Worm (Caenorhabditis elegans) whole organism, mixed stage, embryonic: Measurements from ENCODE around the gene rab-7.

Experiments
- M03D4.4 ChIP-seq: sonication (generic microtip); optimal IDR thresholded peaks from 2 replicates; lab custom pipeline; 2017; ENCODE audit warnings: mild to moderate bottlenecking, missing genetic modification characterization, missing compliant biosample characterization
- bed-3 ChIP-seq: fragments of 200-800 bp; sonication (Bioruptor generic); optimal IDR thresholded peaks from 3 replicates; lab custom pipeline; 2018; ENCODE audit warnings: mild to moderate bottlenecking, missing genetic modification characterization, moderate library complexity, missing compliant biosample characterization
- blmp-1 ChIP-seq: fragments of 150-350 bp; optimal IDR thresholded peaks from 2 replicates; lab custom pipeline; 2014; ENCODE audit warnings: missing biosample characterization, missing genetic modification characterization
- ceh-39 ChIP-seq: fragments of 150-350 bp; optimal IDR thresholded peaks from 2 replicates; lab custom pipeline; 2014; ENCODE audit warnings: missing biosample characterization, missing genetic modification characterization
- ceh-43 ChIP-seq: fragments of 200-800 bp; sonication (Bioruptor generic); optimal IDR thresholded peaks from 2 replicates; lab custom pipeline; 2018; ENCODE audit warnings: mild to moderate bottlenecking, missing genetic modification characterization, moderate library complexity, missing compliant biosample characterization
- ceh-83 ChIP-seq: fragments of 200-800 bp; sonication (Bioruptor generic); optimal IDR thresholded peaks from 2 replicates; lab custom pipeline; 2018; ENCODE audit warnings: mild to moderate bottlenecking, missing genetic modification characterization, missing compliant biosample characterization
- ces-1 ChIP-seq: fragments of 150-350 bp; optimal IDR thresholded peaks from 2 replicates; lab custom pipeline; 2014; ENCODE audit warnings: missing biosample characterization, missing genetic modification reagents, missing genetic modification characterization
- cnd-1 ChIP-seq: fragments of 200-800 bp; sonication (Bioruptor generic); optimal IDR thresholded peaks from 2 replicates; lab custom pipeline; 2018; ENCODE audit warnings: mild to moderate bottlenecking, missing genetic modification characterization, missing compliant biosample characterization
- drap-1 ChIP-seq: fragments of 200-800 bp; sonication (Bioruptor generic); optimal IDR thresholded peaks from 3 replicates; lab custom pipeline; 2018; ENCODE audit warnings: mild to moderate bottlenecking, missing genetic modification characterization, missing compliant biosample characterization
- elt-1 ChIP-seq: sonication (generic microtip); optimal IDR thresholded peaks from 2 replicates; lab custom pipeline; 2017; ENCODE audit warnings: missing genetic modification characterization, mild to moderate bottlenecking, missing compliant biosample characterization, antibody characterized with exemption, moderate library complexity, borderline replicate concordance; ENCODE audit not compliant: insufficient read depth
- elt-3 ChIP-seq: fragments of 150-350 bp; optimal IDR thresholded peaks from 2 replicates; lab custom pipeline; 2014; ENCODE audit warnings: missing biosample characterization, missing genetic modification characterization
- flh-1 ChIP-seq: fragments of 200-800 bp; sonication (Bioruptor generic); optimal IDR thresholded peaks from 2 replicates; lab custom pipeline; 2018; ENCODE audit warnings: mild to moderate bottlenecking, missing genetic modification characterization, moderate library complexity, missing compliant biosample characterization
- ham-2 ChIP-seq: fragments of 200-800 bp; sonication (Bioruptor generic); optimal IDR thresholded peaks from 2 replicates; lab custom pipeline; 2018; ENCODE audit warnings: mild to moderate bottlenecking, missing genetic modification characterization, missing compliant biosample characterization
- hlh-1 ChIP-seq: fragments of 150-350 bp; optimal IDR thresholded peaks from 2 replicates; lab custom pipeline; 2014; ENCODE audit warnings: missing biosample characterization, missing genetic modification reagents, missing genetic modification characterization
- lin-13 ChIP-seq: fragments of 150-350 bp; optimal IDR thresholded peaks from 2 replicates; lab custom pipeline; 2014; ENCODE audit warnings: missing biosample characterization, missing genetic modification characterization
- lin-32 ChIP-seq: fragments of 200-800 bp; sonication (Bioruptor generic); optimal IDR thresholded peaks from 2 replicates; lab custom pipeline; 2018; ENCODE audit warnings: mild to moderate bottlenecking, missing genetic modification characterization, missing compliant biosample characterization
- lsy-2 ChIP-seq: fragments of 150-350 bp; optimal IDR thresholded peaks from 2 replicates; lab custom pipeline; 2014; ENCODE audit warnings: missing biosample characterization, missing genetic modification characterization
- mab-5 ChIP-seq: fragments of 150-350 bp; optimal IDR thresholded peaks from 2 replicates; lab custom pipeline; 2014; ENCODE audit warnings: missing biosample characterization, missing genetic modification characterization
- mep-1 ChIP-seq: fragments of 150-350 bp; optimal IDR thresholded peaks from 2 replicates; lab custom pipeline; 2017; ENCODE audit warnings: missing biosample characterization, missing genetic modification reagents, missing genetic modification characterization, inconsistent platforms
- mls-2 ChIP-seq: sonication (generic microtip); optimal IDR thresholded peaks from 2 replicates; lab custom pipeline; 2016; ENCODE audit warnings: mild to moderate bottlenecking, missing genetic modification characterization, moderate library complexity, missing compliant biosample characterization
- nhr-12 ChIP-seq: fragments of 150-350 bp; optimal IDR thresholded peaks from 2 replicates; lab custom pipeline; 2014; ENCODE audit warnings: missing biosample characterization, missing genetic modification characterization
- nhr-2 ChIP-seq: fragments of 150-350 bp; optimal IDR thresholded peaks from 2 replicates; lab custom pipeline; 2014; ENCODE audit warnings: missing biosample characterization, missing genetic modification characterization
- nhr-237 ChIP-seq: fragments of 150-350 bp; optimal IDR thresholded peaks from 2 replicates; lab custom pipeline; 2014; ENCODE audit warnings: missing biosample characterization, missing genetic modification characterization
- nhr-28 ChIP-seq: fragments of 150-350 bp; optimal IDR thresholded peaks from 2 replicates; lab custom pipeline; 2014; ENCODE audit warnings: missing biosample characterization, missing genetic modification characterization
- nhr-76 ChIP-seq: sonication (generic microtip); optimal IDR thresholded peaks from 2 replicates; lab custom pipeline; 2017; ENCODE audit warnings: missing biosample characterization, missing genetic modification characterization
- pha-4 ChIP-seq: fragments of 150-350 bp; optimal IDR thresholded peaks from 2 replicates; lab custom pipeline; 2018; ENCODE audit warnings: missing biosample characterization, missing genetic modification reagents, missing genetic modification characterization
- sem-2 ChIP-seq: fragments of 200-800 bp; sonication (Bioruptor generic); optimal IDR thresholded peaks from 2 replicates; lab custom pipeline; 2018; ENCODE audit warnings: mild to moderate bottlenecking, missing genetic modification characterization, missing compliant biosample characterization
- snpc-4 ChIP-seq: fragments of 150-350 bp; optimal IDR thresholded peaks from 2 replicates; lab custom pipeline; 2014; ENCODE audit warnings: missing biosample characterization, missing genetic modification characterization
- sptf-1 ChIP-seq: sonication (generic microtip); optimal IDR thresholded peaks from 2 replicates; lab custom pipeline; 2017; ENCODE audit warnings: mild to moderate bottlenecking, missing genetic modification characterization, moderate library complexity, missing compliant biosample characterization
- tbx-8 ChIP-seq: fragments of 200-800 bp; sonication (Bioruptor generic); optimal IDR thresholded peaks from 2 replicates; lab custom pipeline; 2018; ENCODE audit warnings: mild to moderate bottlenecking, missing genetic modification characterization, moderate library complexity, missing compliant biosample characterization
- unc-120 ChIP-seq: sonication (generic microtip); optimal IDR thresholded peaks from 2 replicates; lab custom pipeline; 2017; ENCODE audit warnings: missing genetic modification characterization, missing compliant biosample characterization; ENCODE audit not compliant: poor library complexity, severe bottlenecking
- unc-39 ChIP-seq: fragments of 150-350 bp; optimal IDR thresholded peaks from 2 replicates; lab custom pipeline; 2014; ENCODE audit warnings: missing biosample characterization, missing genetic modification characterization
- unc-62 ChIP-seq: fragments of 150-350 bp; optimal IDR thresholded peaks from 2 replicates; lab custom pipeline; 2014; ENCODE audit warnings: missing biosample characterization, missing genetic modification reagents, missing genetic modification characterization
- zip-8 ChIP-seq: fragments of 150-350 bp; optimal IDR thresholded peaks from 2 replicates; lab custom pipeline; 2014; ENCODE audit warnings: missing biosample characterization, missing genetic modification characterization
- ztf-11 ChIP-seq: fragments of 150-350 bp; optimal IDR thresholded peaks from 2 replicates; lab custom pipeline; 2014; ENCODE audit warnings: missing biosample characterization, missing genetic modification characterization

Gene rab-7

DNA sequence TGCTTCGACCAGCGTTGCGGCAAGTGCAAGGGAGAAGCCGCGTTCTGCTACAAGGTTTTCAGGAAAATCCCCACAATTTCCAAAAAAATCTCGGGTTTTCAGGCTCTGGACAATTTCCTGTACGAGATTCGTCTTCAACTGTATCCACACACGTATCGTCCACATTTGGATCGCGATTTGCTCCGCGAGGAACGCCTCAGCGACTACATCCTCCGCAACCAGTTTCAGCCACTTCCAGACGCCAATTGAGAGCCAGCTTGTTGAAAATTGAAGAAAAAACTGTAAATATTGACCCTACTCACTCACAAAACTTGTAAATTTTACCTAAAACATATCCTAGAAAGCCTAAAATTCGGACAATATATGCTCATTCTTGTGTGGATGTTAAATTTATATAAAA, 1.9 kb downstream of the rab-7 start:
- TF ChIP-seq nhr-2 (tag; lab: Kevin White, UChicago) = no peak
- no peak for TF ChIP-seq nhr-237
- no peak for TF ChIP-seq mab-5 (tag; lab: Kevin White, UChicago)
- no peak for TF ChIP-seq mls-2 (tag; lab: Kevin White, UChicago)
- no peak for TF ChIP-seq elt-3
- TF ChIP-seq ces-1 (GFP tag; lab: Kevin White, UChicago) = no peak
- TF ChIP-seq tbx-8 = no peak
- no peak for TF ChIP-seq bed-3 (GFP tag; lab: Kevin White, UChicago)
- TF ChIP-seq lsy-2 (tag; lab: Kevin White, UChicago) = no peak
- no peak for TF ChIP-seq pha-4
- no peak for TF ChIP-seq nhr-28 (tag; lab: Kevin White, UChicago)
- TF ChIP-seq lin-13 (tag; lab: Kevin White, UChicago) = no peak
- TF ChIP-seq unc-62 (GFP tag; lab: Kevin White, UChicago) = no peak
- TF ChIP-seq snpc-4 (tag; lab: Kevin White, UChicago) = no peak
- no peak for TF ChIP-seq ceh-43 (GFP tag; lab: Kevin White, UChicago)

DNA sequence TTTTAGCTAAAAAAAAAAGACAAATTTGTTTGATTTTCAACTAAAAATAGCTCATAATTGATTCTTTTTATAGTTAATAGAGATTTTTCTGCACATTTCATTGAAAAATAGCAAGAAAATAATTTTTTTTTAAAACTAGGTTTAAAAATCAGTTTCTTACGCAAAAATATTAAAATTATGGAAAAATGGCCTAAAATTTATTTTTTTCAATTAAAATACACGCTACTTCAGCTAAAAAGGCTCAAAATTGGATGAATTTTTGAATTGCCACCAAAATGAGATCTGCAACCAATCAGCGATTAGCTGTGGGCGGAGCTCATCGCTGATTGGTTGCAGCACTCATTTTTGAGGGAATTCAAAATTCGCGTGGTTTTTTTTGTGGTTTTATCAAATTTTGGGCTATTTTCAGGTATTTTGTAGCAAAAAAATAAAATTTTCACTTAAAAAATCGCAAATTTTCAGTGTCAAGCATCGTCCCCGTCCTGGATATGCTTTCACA, 3.5 kb downstream of the rab-7 start:
- TF ChIP-seq drap-1 (GFP tag; lab: Kevin White, UChicago) (no peak), nhr-28 (tag; lab: Kevin White, UChicago) (no peak), mab-5 (tag; lab: Kevin White, UChicago) (no peak), ces-1 (GFP tag; lab: Kevin White, UChicago) (no peak), pha-4 (no peak), bed-3 (GFP tag; lab: Kevin White, UChicago) (no peak), ham-2 (no peak), ceh-39 (no peak), M03D4.4 (tag; lab: Kevin White, UChicago) (no peak), unc-62 (GFP tag; lab: Kevin White, UChicago) (no peak), unc-120 (tag; lab: Kevin White, UChicago) (no peak), snpc-4 (tag; lab: Kevin White, UChicago) (no peak), tbx-8 (no peak), cnd-1 (tag; lab: Kevin White, UChicago) (no peak), nhr-12 (tag; lab: Kevin White, UChicago) (no peak), hlh-1 (no peak), mep-1 (tag; lab: Kevin White, UChicago) (no peak)

DNA sequence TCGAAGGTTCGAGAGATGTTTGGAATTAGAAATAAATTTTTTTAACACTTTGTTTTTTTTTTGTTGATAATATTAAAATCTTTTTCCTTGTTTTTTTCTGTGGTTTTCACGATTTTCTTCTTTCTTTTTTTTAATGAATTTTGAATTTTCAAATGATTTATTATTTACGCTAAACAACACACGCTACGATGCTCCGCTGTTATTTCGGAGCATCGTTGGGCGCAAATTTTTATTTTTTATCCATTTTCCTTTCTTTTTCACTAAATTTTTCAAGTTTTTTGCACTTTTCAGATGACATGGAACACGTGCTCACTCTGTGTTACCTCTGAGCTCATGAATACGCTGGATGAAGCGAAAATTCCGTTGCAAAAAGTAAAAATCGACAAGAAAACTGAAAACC, 4.6 kb downstream of the rab-7 start, which contains the start of the genes W03C9.1 and W03C9.2:
Gene W03C9.1 (minus strand): TSS at position 46 of the 400 bp plus-strand sequence.
Gene W03C9.2 (plus strand): TSS at position 286 of the 400 bp plus-strand sequence.
- TF ChIP-seq unc-62 (GFP tag; lab: Kevin White, UChicago) = no peak
- no peak for TF ChIP-seq elt-3
- no peak for TF ChIP-seq sem-2
- TF ChIP-seq nhr-2 (tag; lab: Kevin White, UChicago) = no peak
- TF ChIP-seq M03D4.4 (tag; lab: Kevin White, UChicago) = no peak
- TF ChIP-seq ceh-43 (GFP tag; lab: Kevin White, UChicago) = no peak
- TF ChIP-seq sptf-1 = no peak
- no peak for TF ChIP-seq mep-1 (tag; lab: Kevin White, UChicago)
- TF ChIP-seq cnd-1 (tag; lab: Kevin White, UChicago) = no peak
- TF ChIP-seq ceh-83 (GFP tag; lab: Kevin White, UChicago) = no peak
- TF ChIP-seq snpc-4 (tag; lab: Kevin White, UChicago) = no peak
- TF ChIP-seq zip-8 (tag; lab: Kevin White, UChicago) = no peak
- no peak for TF ChIP-seq mab-5 (tag; lab: Kevin White, UChicago)
- no peak for TF ChIP-seq unc-120 (tag; lab: Kevin White, UChicago)
- TF ChIP-seq bed-3 (GFP tag; lab: Kevin White, UChicago) = no peak
- TF ChIP-seq ceh-39 = no peak
- no peak for TF ChIP-seq nhr-76
- TF ChIP-seq unc-39 (tag; lab: Kevin White, UChicago) = no peak

DNA sequence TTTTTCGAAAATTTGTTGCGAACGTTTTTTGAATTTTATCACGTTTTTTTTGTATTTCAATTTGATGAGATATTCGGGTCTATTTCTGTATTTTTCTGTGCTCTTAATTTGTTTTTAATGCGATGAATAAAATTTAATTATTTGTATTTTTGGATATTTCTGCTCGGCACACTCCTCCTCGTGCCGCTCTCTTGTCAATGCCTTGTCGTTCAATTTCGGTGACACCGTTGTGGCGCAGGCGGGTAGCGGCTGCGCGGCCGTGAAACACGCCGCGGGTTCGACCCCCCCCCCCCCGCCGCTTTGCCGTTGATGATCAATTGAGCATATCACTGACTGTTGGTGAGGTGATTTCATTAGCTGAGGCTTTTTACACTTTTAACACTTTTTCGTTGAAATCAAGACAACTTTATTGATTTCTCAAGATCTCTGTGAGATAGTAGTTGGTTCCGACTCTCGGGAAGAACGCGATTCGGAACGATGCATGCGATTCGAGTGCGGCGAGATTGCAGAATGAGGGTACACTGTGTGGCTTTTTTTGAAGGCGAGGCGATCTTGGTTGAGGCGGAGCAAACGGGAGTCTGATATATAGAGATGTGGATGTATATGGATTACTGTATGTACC, 6.0 kb downstream of the rab-7 start:
- TF ChIP-seq ces-1 (GFP tag; lab: Kevin White, UChicago) (peak; percentile 66), mab-5 (tag; lab: Kevin White, UChicago) (peak; percentile 39), pha-4 (peak; percentile 84), nhr-12 (tag; lab: Kevin White, UChicago) (peak; percentile 57), blmp-1 (peak; percentile 56), snpc-4 (tag; lab: Kevin White, UChicago) (no peak), mep-1 (tag; lab: Kevin White, UChicago) (peak; percentile 67), drap-1 (GFP tag; lab: Kevin White, UChicago) (peak; percentile 100), ham-2 (peak; percentile 100), nhr-28 (tag; lab: Kevin White, UChicago) (peak; percentile 77), nhr-76 (peak; percentile 63), elt-1 (tag; lab: Kevin White, UChicago) (peak; percentile 75), lin-13 (tag; lab: Kevin White, UChicago) (peak; percentile 88), ceh-43 (GFP tag; lab: Kevin White, UChicago) (peak; percentile 99), unc-39 (tag; lab: Kevin White, UChicago) (peak; percentile 82), elt-3 (peak; percentile 60), nhr-2 (tag; lab: Kevin White, UChicago) (no peak), lin-32 (GFP tag; lab: Kevin White, UChicago) (peak; percentile 100), tbx-8 (peak; percentile 100), ceh-39 (no peak), cnd-1 (tag; lab: Kevin White, UChicago) (peak; percentile 99), lsy-2 (tag; lab: Kevin White, UChicago) (peak; percentile 68), unc-120 (tag; lab: Kevin White, UChicago) (peak; percentile 100), M03D4.4 (tag; lab: Kevin White, UChicago) (peak; percentile 99), mls-2 (tag; lab: Kevin White, UChicago) (peak; percentile 100), unc-62 (GFP tag; lab: Kevin White, UChicago) (peak; percentile 80), ztf-11 (tag; lab: Kevin White, UChicago) (peak; percentile 95), sem-2 (peak; percentile 99), flh-1 (GFP tag; lab: Kevin White, UChicago) (peak; percentile 99), ceh-83 (GFP tag; lab: Kevin White, UChicago) (peak; percentile 100), zip-8 (tag; lab: Kevin White, UChicago) (no peak), nhr-237 (peak; percentile 74), bed-3 (GFP tag; lab: Kevin White, UChicago) (peak; percentile 99)
